Worm (Caenorhabditis elegans) whole organism, early embryonic: ENCODE results near the gene C49C3.8.

Source experiments
- ama-1 ChIP-seq: fragments of 150-350 bp; optimal IDR thresholded peaks from 2 replicates; lab custom pipeline; 2014
- ets-7 ChIP-seq: sonication (generic microtip); optimal IDR thresholded peaks from 2 replicates; lab custom pipeline; 2016; ENCODE audit warnings: missing genotype, missing genetic modification characterization, missing compliant biosample characterization
- flt-1 ChIP-seq: fragments of 200-800 bp; sonication (Bioruptor generic); IDR thresholded peaks from 2 replicates; pipeline ENCODE4 v1.3.6; 2022; ENCODE audit warnings: missing genetic modification characterization, missing compliant biosample characterization
- hmbx-1 ChIP-seq: sonication (generic microtip); optimal IDR thresholded peaks from 2 replicates; lab custom pipeline; 2016; ENCODE audit warnings: mild to moderate bottlenecking, missing genetic modification characterization, missing compliant biosample characterization
- hnd-1 ChIP-seq: sonication (generic microtip); optimal IDR thresholded peaks from 2 replicates; lab custom pipeline; 2016; ENCODE audit warnings: missing genetic modification characterization, missing compliant biosample characterization
- pes-1 ChIP-seq: fragments of 200-800 bp; sonication (Bioruptor generic); IDR thresholded peaks from 2 replicates; pipeline ENCODE4 v1.3.6; 2022; ENCODE audit warnings: missing genetic modification reagents, missing genetic modification characterization, missing compliant biosample characterization
- tbx-11 ChIP-seq: fragments of 200-800 bp; sonication (Bioruptor generic); IDR thresholded peaks from 2 replicates; pipeline ENCODE4 v1.3.6; 2022; ENCODE audit warnings: missing genetic modification characterization, missing compliant biosample characterization
- tbx-37 ChIP-seq: fragments of 200-800 bp; sonication (Bioruptor generic); conservative IDR thresholded peaks from 2 replicates; pipeline ENCODE4 v1.3.6; 2022; ENCODE audit warnings: missing genetic modification reagents, missing genetic modification characterization, missing compliant biosample characterization
- tra-4 ChIP-seq: sonication (generic microtip); optimal IDR thresholded peaks from 2 replicates; lab custom pipeline; 2017; ENCODE audit warnings: missing genetic modification characterization, missing compliant biosample characterization

DNA sequence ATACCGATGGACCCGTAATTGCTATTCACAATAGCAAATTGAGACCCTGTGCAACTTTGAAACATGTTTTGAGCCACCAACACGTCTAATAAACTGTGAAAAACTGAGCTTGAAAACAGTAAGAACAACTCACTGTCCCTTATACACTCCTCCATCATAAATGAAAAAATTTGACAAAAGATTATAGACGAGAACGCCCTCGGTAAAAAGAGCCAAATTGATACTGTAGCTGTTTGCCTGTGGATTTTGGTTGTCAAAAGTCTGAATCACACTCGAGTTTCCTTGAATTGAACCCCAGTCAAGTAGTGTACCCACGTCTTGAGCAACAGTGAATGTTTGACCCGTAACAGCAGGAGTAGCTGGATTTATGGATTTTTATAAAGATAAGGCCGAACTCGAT lies 6.0 kb downstream of the C49C3.8 start:
- TF ChIP-seq hnd-1 (tag; lab: Kevin White, UChicago) (no peak), ama-1 (lab: Kevin White, UChicago) (no peak), tbx-37 (GFP tag; lab: Robert Waterston, UW) (no peak), ets-7 (tag; lab: Kevin White, UChicago) (no peak), flt-1 (GFP tag; lab: Robert Waterston, UW) (no peak), pes-1 (GFP tag; lab: Robert Waterston, UW) (no peak), hmbx-1 (tag; lab: Kevin White, UChicago) (no peak), tbx-11 (GFP tag; lab: Robert Waterston, UW) (no peak), tra-4 (tag; lab: Kevin White, UChicago) (no peak)
